Worm (Caenorhabditis elegans) whole organism, late embryonic: ENCODE results near the gene C50F4.4.

Experiments used
- C08G9.2 ChIP-seq: sonication (generic microtip); optimal IDR thresholded peaks from 2 replicates; lab custom pipeline; 2016; ENCODE audit warnings: mild to moderate bottlenecking, missing genetic modification characterization, moderate library complexity, missing compliant biosample characterization
- ceh-6 ChIP-seq: fragments of 200-800 bp; sonication (Bioruptor generic); optimal IDR thresholded peaks from 2 replicates; lab custom pipeline; 2018; ENCODE audit warnings: mild to moderate bottlenecking, missing genetic modification characterization, missing compliant biosample characterization
- dmd-4 ChIP-seq: sonication (generic microtip); optimal IDR thresholded peaks from 2 replicates; lab custom pipeline; 2016; ENCODE audit warnings: borderline replicate concordance, missing genetic modification characterization, missing compliant biosample characterization
- elt-2 ChIP-seq: sonication (generic microtip); optimal IDR thresholded peaks from 2 replicates; lab custom pipeline; 2016; ENCODE audit warnings: missing genetic modification reagents, missing genetic modification characterization, missing compliant biosample characterization
- lin-11 ChIP-seq: fragments of 200-800 bp; sonication (Bioruptor generic); optimal IDR thresholded peaks from 2 replicates; lab custom pipeline; 2018; ENCODE audit warnings: mild to moderate bottlenecking, missing genetic modification characterization, missing compliant biosample characterization
- madf-2 ChIP-seq: sonication (generic microtip); optimal IDR thresholded peaks from 2 replicates; lab custom pipeline; 2017; ENCODE audit warnings: missing genetic modification characterization, missing compliant biosample characterization
- pat-9 ChIP-seq: fragments of 200-800 bp; sonication (Bioruptor generic); optimal IDR thresholded peaks from 2 replicates; lab custom pipeline; 2018; ENCODE audit warnings: mild to moderate bottlenecking, missing genetic modification characterization, moderate library complexity, missing compliant biosample characterization
- pax-1 ChIP-seq: fragments of 150-350 bp; optimal IDR thresholded peaks from 2 replicates; lab custom pipeline; 2014; ENCODE audit warnings: missing biosample characterization, missing genetic modification characterization
- pqm-1 ChIP-seq: sonication (generic microtip); optimal IDR thresholded peaks from 2 replicates; lab custom pipeline; 2016; ENCODE audit warnings: missing genetic modification characterization, missing compliant biosample characterization
- ref-2 ChIP-seq: sonication (generic microtip); optimal IDR thresholded peaks from 2 replicates; lab custom pipeline; 2016; ENCODE audit warnings: missing genetic modification characterization, missing compliant biosample characterization
- rnt-1 ChIP-seq: sonication (generic microtip); optimal IDR thresholded peaks from 2 replicates; lab custom pipeline; 2016; ENCODE audit warnings: missing genetic modification characterization, missing compliant biosample characterization
- tbx-2 ChIP-seq: sonication (generic microtip); optimal IDR thresholded peaks from 2 replicates; lab custom pipeline; 2016; ENCODE audit warnings: missing genetic modification characterization, missing compliant biosample characterization

ce11 chrV:9491440-9492160 is 45.0 kb upstream of the C50F4.4 start, which contains the start of gene K06A4.7:
- TF ChIP-seq pqm-1 (no peak), madf-2 (no peak), tbx-2 (tag; lab: Kevin White, UChicago) (no peak), ceh-6 (GFP tag; lab: Kevin White, UChicago) (no peak), elt-2 (tag; lab: Kevin White, UChicago) (peak; percentile 37), rnt-1 (tag; lab: Kevin White, UChicago) (no peak), pat-9 (tag; lab: Kevin White, UChicago) (no peak), dmd-4 (tag; lab: Kevin White, UChicago) (no peak), ref-2 (tag; lab: Kevin White, UChicago) (no peak), C08G9.2 (tag; lab: Kevin White, UChicago) (no peak), pax-1 (tag; lab: Kevin White, UChicago) (no peak), lin-11 (no peak)
